Worm (Caenorhabditis elegans) whole organism, L4 larva: ENCODE measurements around the gene nol-9.
A peak's percentile ranks its signal among the peaks of the same experiment; 100 is the strongest.
"Not testable (repeated sequence)": the region's sequence is repeated elsewhere in the genome, so short reads cannot be mapped to it uniquely, and the experiment has no call there.

ENCODE experiments used
- D1046.2 ChIP-seq: fragments of 200-800 bp; sonication (Bioruptor generic); IDR thresholded peaks from 2 replicates; pipeline ENCODE4 v1.3.6; 2022; ENCODE audit warnings: missing genetic modification characterization, missing compliant biosample characterization
- T20F7.1 ChIP-seq: fragments of 200-800 bp; sonication (Bioruptor generic); optimal IDR thresholded peaks from 2 replicates; lab custom pipeline; 2018; ENCODE audit warnings: mild to moderate bottlenecking, missing genetic modification characterization, missing compliant biosample characterization
- T26A8.4 ChIP-seq: fragments of 200-800 bp; sonication (Bioruptor generic); IDR thresholded peaks from 2 replicates; pipeline ENCODE4 v1.3.6; 2022; ENCODE audit warnings: missing genetic modification characterization, missing compliant biosample characterization
- Y48G9A.11 ChIP-seq: fragments of 200-800 bp; sonication (Bioruptor generic); IDR thresholded peaks from 2 replicates; pipeline ENCODE4 v1.3.6; 2022; ENCODE audit warnings: missing genetic modification reagents, missing genetic modification characterization, missing compliant biosample characterization
- aly-2 ChIP-seq: sonication (generic microtip); optimal IDR thresholded peaks from 2 replicates; lab custom pipeline; 2018; ENCODE audit warnings: missing biosample characterization, missing genetic modification characterization
- arid-1 ChIP-seq: fragments of 200-800 bp; sonication (Bioruptor generic); conservative IDR thresholded peaks from 2 replicates; pipeline ENCODE4 v1.3.6; 2022; ENCODE audit warnings: missing genetic modification reagents, missing genetic modification characterization, missing compliant biosample characterization
- ces-1 ChIP-seq: fragments of 150-350 bp; sonication (generic microtip); optimal IDR thresholded peaks from 4 replicates; lab custom pipeline; 2014; ENCODE audit warnings: missing biosample characterization, missing genetic modification reagents, missing genetic modification characterization
- daf-8 ChIP-seq: fragments of 200-800 bp; sonication (Bioruptor generic); IDR thresholded peaks from 2 replicates; pipeline ENCODE4 v1.3.6; 2022; ENCODE audit warnings: missing genetic modification characterization, missing compliant biosample characterization
- dmd-6 ChIP-seq: fragments of 200-800 bp; sonication (Bioruptor generic); IDR thresholded peaks from 2 replicates; pipeline ENCODE4 v1.3.6; 2022; ENCODE audit warnings: missing genetic modification reagents, missing genetic modification characterization, missing compliant biosample characterization
- dpl-1 ChIP-seq: fragments of 150-350 bp; optimal IDR thresholded peaks from 2 replicates; lab custom pipeline; 2014; ENCODE audit warnings: missing biosample characterization, missing genetic modification reagents, missing genetic modification characterization
- egl-43 ChIP-seq: fragments of 200-800 bp; sonication (Bioruptor generic); IDR thresholded peaks from 2 replicates; pipeline ENCODE4 v1.3.6; 2022; ENCODE audit warnings: missing genetic modification reagents, missing genetic modification characterization, missing compliant biosample characterization
- hlh-30 ChIP-seq: sonication (generic microtip); optimal IDR thresholded peaks from 2 replicates; lab custom pipeline; 2017; ENCODE audit warnings: antibody characterized with exemption, mild to moderate bottlenecking, missing genetic modification characterization, missing compliant biosample characterization; ENCODE audit not compliant: insufficient read depth
- hmg-1.1 ChIP-seq: fragments of 200-800 bp; sonication (Bioruptor generic); IDR thresholded peaks from 2 replicates; pipeline ENCODE4 v1.3.6; 2022; ENCODE audit warnings: missing genetic modification reagents, missing genetic modification characterization, missing compliant biosample characterization
- lim-7 ChIP-seq: fragments of 200-800 bp; sonication (Bioruptor generic); IDR thresholded peaks from 2 replicates; pipeline ENCODE4 v1.3.6; 2022; ENCODE audit warnings: missing genetic modification characterization, missing compliant biosample characterization
- lin-1 ChIP-seq: fragments of 200-800 bp; sonication (Bioruptor generic); IDR thresholded peaks from 2 replicates; pipeline ENCODE4 v1.3.6; 2022; ENCODE audit warnings: missing genetic modification reagents, missing genetic modification characterization, missing compliant biosample characterization
- lin-13 ChIP-seq: fragments of 150-350 bp; optimal IDR thresholded peaks from 2 replicates; lab custom pipeline; 2014; ENCODE audit warnings: missing biosample characterization, missing genetic modification reagents, missing genetic modification characterization
- lin-15B ChIP-seq: fragments of 150-350 bp; sonication (generic microtip); optimal IDR thresholded peaks from 3 replicates; lab custom pipeline; 2014; ENCODE audit warnings: missing biosample characterization, missing genetic modification characterization
- lin-38 ChIP-seq: fragments of 200-800 bp; sonication (Bioruptor generic); IDR thresholded peaks from 2 replicates; pipeline ENCODE4 v1.3.6; 2022; ENCODE audit warnings: missing genetic modification reagents, missing genetic modification characterization, missing compliant biosample characterization
- lin-39 ChIP-seq: fragments of 150-350 bp; optimal IDR thresholded peaks from 2 replicates; lab custom pipeline; 2014; ENCODE audit warnings: missing biosample characterization, missing genetic modification reagents, missing genetic modification characterization
- lsy-2 ChIP-seq, 2 experiments: fragments of 150-350 bp in 1 of 2; sonication (generic microtip) in 1 of 2; optimal IDR thresholded peaks; 2 replicates each; lab custom pipeline; 2014 to 2017; ENCODE audit warnings: missing biosample characterization in 2 of 2, missing genetic modification characterization in 2 of 2
- madf-9 ChIP-seq: fragments of 200-800 bp; sonication (Bioruptor generic); conservative IDR thresholded peaks from 2 replicates; pipeline ENCODE4 v1.3.6; 2022; ENCODE audit warnings: missing genetic modification reagents, missing genetic modification characterization, missing compliant biosample characterization
- mdl-1 ChIP-seq, 2 experiments: fragments of 150-350 bp in 1 of 2; sonication (generic microtip) in 1 of 2; optimal IDR thresholded peaks; 2 replicates each; lab custom pipeline; 2014 to 2017; ENCODE audit warnings: missing biosample characterization in 2 of 2, missing genetic modification characterization in 2 of 2
- mxl-2 ChIP-seq: fragments of 200-800 bp; sonication (Bioruptor generic); conservative IDR thresholded peaks from 2 replicates; pipeline ENCODE4 v1.3.6; 2022; ENCODE audit warnings: missing genetic modification reagents, missing genetic modification characterization, missing compliant biosample characterization
- nhr-42 ChIP-seq: fragments of 200-800 bp; sonication (Bioruptor generic); IDR thresholded peaks from 2 replicates; pipeline ENCODE4 v1.3.6; 2022; ENCODE audit warnings: missing genetic modification characterization, missing compliant biosample characterization
- nhr-76 ChIP-seq: fragments of 150-350 bp; optimal IDR thresholded peaks from 2 replicates; lab custom pipeline; 2014; ENCODE audit warnings: missing biosample characterization, missing genetic modification characterization
- pha-4 ChIP-seq, 2 experiments: fragments of 150-350 bp in 1 of 2; fragments of 200-800 bp in 1 of 2; sonication (Bioruptor generic) in 1 of 2; IDR thresholded peaks in 1 of 2; optimal IDR thresholded peaks in 1 of 2; 2 replicates each; pipeline versions ENCODE4 v1.3.6 to Lab custom; 2014 to 2022; ENCODE audit warnings: missing genetic modification characterization in 2 of 2, missing genetic modification reagents in 2 of 2, missing biosample characterization in 1 of 2, missing compliant biosample characterization in 1 of 2
- rbr-2 ChIP-seq: sonication (generic microtip); optimal IDR thresholded peaks from 2 replicates; lab custom pipeline; 2016; ENCODE audit warnings: missing genotype, missing genetic modification characterization, missing compliant biosample characterization
- saeg-2 ChIP-seq: fragments of 200-800 bp; sonication (Bioruptor generic); IDR thresholded peaks from 2 replicates; pipeline ENCODE4 v1.3.6; 2022; ENCODE audit warnings: missing genetic modification reagents, missing genetic modification characterization, missing compliant biosample characterization
- set-16 ChIP-seq: fragments of 200-800 bp; sonication (Bioruptor generic); IDR thresholded peaks from 2 replicates; pipeline ENCODE4 v1.3.6; 2022; ENCODE audit warnings: missing genetic modification reagents, missing genetic modification characterization, missing compliant biosample characterization
- snpc-1.2 ChIP-seq: fragments of 200-800 bp; sonication (Bioruptor generic); IDR thresholded peaks from 2 replicates; pipeline ENCODE4 v1.3.6; 2022; ENCODE audit warnings: missing genetic modification reagents, missing genetic modification characterization, missing compliant biosample characterization
- unc-130 ChIP-seq: sonication (generic microtip); optimal IDR thresholded peaks from 2 replicates; lab custom pipeline; 2016; ENCODE audit warnings: missing genetic modification reagents, missing genetic modification characterization, missing compliant biosample characterization
- unc-62 ChIP-seq, 3 experiments: fragments of 150-350 bp in 1 of 3; sonication (generic microtip); optimal IDR thresholded peaks in 2 of 3; peaks in 1 of 3; 1 replicate in 1 of 3; 2 replicates in 2 of 3; lab custom pipeline; 2014 to 2017; ENCODE audit warnings: missing biosample characterization in 3 of 3, missing genetic modification characterization in 3 of 3, missing genetic modification reagents in 3 of 3, missing genotype in 1 of 3
- vab-7 ChIP-seq: fragments of 200-800 bp; sonication (Bioruptor generic); IDR thresholded peaks from 2 replicates; pipeline ENCODE4 v1.3.6; 2022; ENCODE audit warnings: missing genetic modification reagents, missing genetic modification characterization, missing compliant biosample characterization

The nol-9 gene

DNA sequence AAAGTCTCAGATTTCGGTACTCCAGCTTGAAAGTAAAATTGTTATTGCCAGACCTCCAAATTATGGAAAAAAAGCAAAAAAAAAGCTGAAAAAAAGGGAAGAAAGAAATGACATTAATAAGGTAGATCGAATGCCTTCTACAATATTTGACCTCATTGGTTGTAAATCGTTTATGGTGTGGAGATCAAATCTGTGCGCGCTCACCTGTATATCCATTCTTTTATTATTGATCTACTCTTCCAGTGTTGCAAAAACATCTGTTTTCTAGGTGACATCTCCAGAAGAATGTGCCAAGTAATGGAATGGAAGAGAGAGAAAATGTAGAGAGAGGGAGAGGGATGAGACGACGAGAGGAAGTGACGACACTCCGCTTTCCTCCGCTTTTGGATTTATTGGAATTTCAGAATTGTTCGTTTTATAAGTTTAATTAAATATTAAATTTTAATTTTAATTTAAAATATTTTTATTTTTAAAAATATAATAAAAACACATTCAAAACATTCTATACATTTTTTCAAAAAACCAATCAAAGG lies 6.5 kb upstream of the nol-9 start, which contains the start of the genes pik-1 and aptf-2:
Gene pik-1, plus strand, starts transcription at position 303 of the 533 bp plus-strand sequence.
Gene aptf-2, minus strand, starts transcription at position 313 of the 533 bp plus-strand sequence.
- TF ChIP-seq daf-8 (no peak), lin-39 (tag; lab: Kevin White, UChicago) (no peak), mdl-1 (tag; optimal IDR thresholded peaks at IDR 0.05; lab: Kevin White, UChicago) (no peak), lsy-2 (tag; optimal IDR thresholded peaks at IDR 0.05; lab: Kevin White, UChicago) (peak in 1 of 2 experiments; percentile 17), hlh-30 (no peak), unc-130 (GFP tag; lab: Kevin White, UChicago) (no peak), ces-1 (GFP tag; lab: Kevin White, UChicago) (no peak), T26A8.4 (GFP tag; lab: Robert Waterston, UW) (no peak), mxl-2 (GFP tag; lab: Robert Waterston, UW) (no peak), dpl-1 (peak; percentile 12), lin-15B (tag; lab: Kevin White, UChicago) (no peak), T20F7.1 (peak; percentile 61)

DNA sequence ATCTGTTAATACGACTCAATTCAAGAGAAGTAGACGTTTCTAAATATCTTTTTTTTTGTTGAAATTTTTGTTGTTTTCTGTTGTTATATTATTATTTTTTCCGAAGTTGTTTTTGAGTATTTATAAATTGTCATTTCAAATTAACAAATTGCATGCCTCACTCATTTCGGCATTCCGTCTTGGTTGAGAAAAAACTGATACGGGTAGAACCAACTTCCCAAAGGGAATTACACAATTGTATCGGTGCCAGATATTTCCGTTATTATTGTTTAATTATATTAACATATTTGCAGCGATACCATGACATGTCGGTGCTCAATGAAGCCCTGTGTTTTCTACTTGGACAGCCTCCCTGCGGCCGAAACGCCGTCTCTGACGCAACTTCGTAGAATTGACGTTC lies 6.9 kb downstream of the nol-9 start, which contains the start of gene K09B11.4:
Gene K09B11.4, plus strand, starts transcription at position 301 of the 400 bp plus-strand sequence.
- TF ChIP-seq unc-62 (GFP tag; optimal IDR thresholded peaks at IDR 0.05 in 1 of 2; lab: Kevin White, UChicago) (no peak), unc-62 (tag; optimal IDR thresholded peaks at IDR 0.05; lab: Kevin White, UChicago) (no peak), arid-1 (no peak), nhr-76 (tag; lab: Kevin White, UChicago) (no peak)

DNA sequence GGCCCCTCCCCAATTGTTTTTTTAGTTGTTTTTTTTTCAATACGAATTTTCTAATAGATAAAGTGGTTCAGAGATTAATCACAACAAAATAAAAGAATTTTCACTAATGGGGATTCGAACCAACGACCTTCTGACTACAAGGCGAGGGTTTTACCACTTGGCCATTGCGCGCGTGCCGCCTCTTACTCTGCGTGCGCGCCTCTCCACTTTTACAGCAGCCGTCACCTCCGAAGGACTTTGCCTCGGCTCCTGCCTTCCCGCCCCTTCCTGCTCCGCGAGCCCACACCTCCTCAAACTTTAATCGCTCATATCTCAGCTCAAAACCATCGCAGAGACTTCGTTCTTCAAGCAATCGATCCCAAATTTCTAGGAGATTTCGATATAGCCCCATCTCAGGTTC lies 7.8 kb downstream of the nol-9 start:
- TF ChIP-seq dmd-6 (GFP tag; lab: Robert Waterston, UW) = peak; percentile 49
- TF ChIP-seq arid-1 = peak; percentile 51; the same call in 1 of the 2 replicates
- TF ChIP-seq lin-38 (GFP tag; lab: Robert Waterston, UW) = peak; percentile 71
- peak; percentile 87 for TF ChIP-seq egl-43
- peak; percentile 79; the same call in 1 of the 2 replicates for TF ChIP-seq D1046.2 (GFP tag; lab: Robert Waterston, UW)
- 0 out of 2 replicates have a peak, but pooled peaks have one; percentile 9 for TF ChIP-seq Y48G9A.11 (GFP tag; lab: Robert Waterston, UW)
- TF ChIP-seq T26A8.4 (GFP tag; lab: Robert Waterston, UW) = peak; percentile 54; the same call in 1 of the 2 replicates
- peak; percentile 25; the same call in 1 of the 2 replicates for TF ChIP-seq lin-1 (GFP tag; lab: Robert Waterston, UW)
- peak; percentile 91 for TF ChIP-seq snpc-1.2 (GFP tag; lab: Robert Waterston, UW)
- TF ChIP-seq nhr-42 (GFP tag; lab: Robert Waterston, UW) = peak; percentile 68; the same call in 1 of the 2 replicates
- TF ChIP-seq rbr-2 (tag; lab: Kevin White, UChicago) = peak; percentile 5
- TF ChIP-seq vab-7 (GFP tag; lab: Robert Waterston, UW) = peak; percentile 47; the same call in 1 of the 2 replicates
- peak; percentile 93 for TF ChIP-seq set-16
- peak; percentile 56; the same call in 1 of the 2 replicates for TF ChIP-seq pha-4 (GFP tag; IDR thresholded peaks at IDR 0.05; lab: Robert Waterston, UW)
- not testable (repeated sequence) for TF ChIP-seq pha-4 (tag; optimal IDR thresholded peaks at IDR 0.05; lab: Kevin White, UChicago)
- TF ChIP-seq lim-7 (GFP tag; lab: Robert Waterston, UW) = peak; percentile 64
- TF ChIP-seq hmg-1.1 = peak; percentile 68
- peak; percentile 43; the same call in 1 of the 2 replicates for TF ChIP-seq madf-9 (GFP tag; lab: Robert Waterston, UW)
- 0 out of 2 replicates have a peak, but pooled peaks have one; percentile 51 for TF ChIP-seq saeg-2 (GFP tag; lab: Robert Waterston, UW)

DNA sequence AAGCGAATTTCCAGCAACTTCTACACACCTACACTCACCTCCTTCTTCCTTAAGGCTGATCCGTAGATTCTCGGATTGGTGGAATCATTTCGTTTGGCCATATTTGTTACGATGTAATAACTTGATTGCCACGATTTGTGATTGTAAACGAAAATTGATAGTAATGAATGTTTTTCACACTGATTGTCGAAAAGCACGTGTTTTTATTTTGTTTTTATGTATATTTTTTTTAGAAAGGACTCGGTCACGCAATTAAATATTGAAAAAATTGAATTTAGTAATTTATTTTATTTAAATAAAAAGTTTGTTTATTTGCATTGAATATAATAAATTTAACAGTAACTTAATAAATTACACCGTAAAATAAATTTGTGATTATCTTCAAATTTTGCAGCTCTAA lies 11.6 kb downstream of the nol-9 start, which contains the start of gene K09B11.5:
Gene K09B11.5, minus strand, starts transcription at position 101 of the 400 bp plus-strand sequence.
- not testable (repeated sequence) for TF ChIP-seq snpc-1.2 (GFP tag; lab: Robert Waterston, UW); lin-13 (GFP tag; lab: Kevin White, UChicago); aly-2 (tag; lab: Kevin White, UChicago)
